Fruit fly (Drosophila melanogaster) whole organism, embryonic: Measurements from ENCODE around the gene tbrd-1.

Experiments
- Atf-2 ChIP-seq: fragments of 200-800 bp; sonication (Bioruptor generic); optimal IDR thresholded peaks from 2 replicates; lab custom pipeline; 2016; ENCODE audit warnings: missing biosample characterization, missing genetic modification characterization
- BEAF-32 ChIP-seq: fragments of 200-800 bp; sonication (Bioruptor generic); optimal IDR thresholded peaks from 3 replicates; lab custom pipeline; 2017; ENCODE audit warnings: missing biosample characterization, missing genetic modification characterization, mild to moderate bottlenecking, moderate library complexity, missing genetic modification reagents
- Bgb ChIP-seq: fragments of 200-800 bp; sonication (Bioruptor generic); IDR thresholded peaks from 2 replicates; pipeline ENCODE4 v1.3.6; 2022; ENCODE audit warnings: missing biosample characterization, missing genetic modification characterization; ENCODE audit not compliant: partially characterized antibody
- CG10209 ChIP-seq: fragments of 200-800 bp; sonication (Bioruptor generic); optimal IDR thresholded peaks from 3 replicates; lab custom pipeline; 2017; ENCODE audit warnings: missing biosample characterization, mild to moderate bottlenecking, missing genetic modification characterization, missing genetic modification reagents
- CG14965 ChIP-seq: fragments of 200-800 bp; sonication (Bioruptor generic); optimal IDR thresholded peaks from 2 replicates; lab custom pipeline; 2016; ENCODE audit warnings: missing biosample characterization, missing genetic modification characterization, borderline replicate concordance
- CG1603 ChIP-seq: fragments of 200-800 bp; sonication (Bioruptor generic); optimal IDR thresholded peaks from 2 replicates; lab custom pipeline; 2019; ENCODE audit warnings: missing biosample characterization, mild to moderate bottlenecking, missing genetic modification characterization, moderate library complexity
- CG17568 ChIP-seq: fragments of 200-800 bp; sonication (Bioruptor generic); optimal IDR thresholded peaks from 2 replicates; lab custom pipeline; 2018; ENCODE audit warnings: missing biosample characterization, mild to moderate bottlenecking, missing genetic modification characterization, moderate library complexity
- CG17829 ChIP-seq: fragments of 200-800 bp; optimal IDR thresholded peaks from 2 replicates; lab custom pipeline; 2019; ENCODE audit warnings: missing biosample characterization, mild to moderate bottlenecking, missing genetic modification characterization, moderate library complexity
- CG2116 ChIP-seq: fragments of 200-800 bp; sonication (Bioruptor generic); optimal IDR thresholded peaks from 3 replicates; lab custom pipeline; 2018; ENCODE audit warnings: missing biosample characterization, mild to moderate bottlenecking, missing genetic modification characterization
- CG6175 ChIP-seq: fragments of 200-800 bp; sonication (Bioruptor generic); IDR thresholded peaks from 3 replicates; pipeline ENCODE4 v1.3.6; 2022; ENCODE audit warnings: missing biosample characterization, missing genetic modification characterization
- CG6765 ChIP-seq: fragments of 200-800 bp; sonication (Bioruptor generic); optimal IDR thresholded peaks from 3 replicates; lab custom pipeline; 2017; ENCODE audit warnings: missing biosample characterization, mild to moderate bottlenecking, missing genetic modification characterization
- CG7556 ChIP-seq: fragments of 200-800 bp; sonication (Bioruptor generic); optimal IDR thresholded peaks from 2 replicates; lab custom pipeline; 2017; ENCODE audit warnings: missing biosample characterization, mild to moderate bottlenecking, missing genetic modification characterization
- CG9797 ChIP-seq: fragments of 200-800 bp; sonication (Bioruptor generic); optimal IDR thresholded peaks from 3 replicates; lab custom pipeline; 2018; ENCODE audit warnings: missing biosample characterization, mild to moderate bottlenecking, missing genetic modification characterization
- CG9817 ChIP-seq: fragments of 200-800 bp; sonication (Bioruptor generic); optimal IDR thresholded peaks from 2 replicates; lab custom pipeline; 2018; ENCODE audit warnings: missing biosample characterization, mild to moderate bottlenecking, missing genetic modification characterization, moderate library complexity
- CoRest ChIP-seq: fragments of 200-800 bp; sonication (Bioruptor generic); optimal IDR thresholded peaks from 3 replicates; lab custom pipeline; 2018; ENCODE audit warnings: missing biosample characterization, mild to moderate bottlenecking, missing genetic modification characterization, moderate library complexity
- Dp ChIP-seq: fragments of 200-800 bp; sonication (Bioruptor generic); optimal IDR thresholded peaks from 2 replicates; lab custom pipeline; 2018; ENCODE audit warnings: missing biosample characterization, mild to moderate bottlenecking, missing genetic modification characterization, moderate library complexity
- Dref ChIP-seq: fragments of 200-800 bp; sonication (Bioruptor generic); IDR thresholded peaks from 2 replicates; pipeline ENCODE4 v1.3.6; 2022; ENCODE audit warnings: missing biosample characterization, missing genetic modification characterization
- E2f2 ChIP-seq: fragments of 200-800 bp; sonication (Bioruptor generic); IDR thresholded peaks from 2 replicates; pipeline ENCODE4 v1.3.6; 2022; ENCODE audit warnings: missing biosample characterization, missing genetic modification characterization
- Ets97D ChIP-seq: fragments of 200-800 bp; sonication (Bioruptor generic); optimal IDR thresholded peaks from 3 replicates; lab custom pipeline; 2016; ENCODE audit warnings: missing biosample characterization, missing genetic modification characterization
- Fer3 ChIP-seq: fragments of 200-800 bp; sonication (Bioruptor generic); optimal IDR thresholded peaks from 2 replicates; lab custom pipeline; 2018; ENCODE audit warnings: missing biosample characterization, mild to moderate bottlenecking, missing genetic modification characterization, moderate library complexity
- H15 ChIP-seq: fragments of 200-800 bp; sonication (Bioruptor generic); IDR thresholded peaks from 3 replicates; pipeline ENCODE4 v1.3.6; 2022; ENCODE audit warnings: missing biosample characterization, missing genetic modification characterization
- H2.0 ChIP-seq: fragments of 200-800 bp; sonication (Bioruptor generic); IDR thresholded peaks from 2 replicates; pipeline ENCODE4 v1.3.6; 2022; ENCODE audit warnings: missing biosample characterization, missing genetic modification characterization
- HLH4C ChIP-seq: fragments of 200-800 bp; sonication (Bioruptor generic); IDR thresholded peaks from 3 replicates; pipeline ENCODE4 v1.3.6; 2022; ENCODE audit warnings: missing biosample characterization, missing genetic modification characterization; ENCODE audit not compliant: partially characterized antibody
- Hmx ChIP-seq: fragments of 200-800 bp; sonication (Bioruptor generic); optimal IDR thresholded peaks from 2 replicates; lab custom pipeline; 2016; ENCODE audit warnings: missing biosample characterization, missing genetic modification characterization
- Hr3 ChIP-seq: fragments of 200-800 bp; sonication (Bioruptor generic); optimal IDR thresholded peaks from 3 replicates; lab custom pipeline; 2016; ENCODE audit warnings: missing biosample characterization, missing genetic modification characterization
- Hr51 ChIP-seq, 2 experiments: fragments of 200-800 bp; sonication (Bioruptor generic); optimal IDR thresholded peaks; 2 replicates in 1 of 2; 3 replicates in 1 of 2; lab custom pipeline; 2016 to 2018; ENCODE audit warnings: missing biosample characterization in 2 of 2, missing genetic modification characterization in 2 of 2, mild to moderate bottlenecking in 1 of 2, moderate library complexity in 1 of 2
- MESR4 ChIP-seq: fragments of 200-800 bp; sonication (Bioruptor generic); optimal IDR thresholded peaks from 2 replicates; lab custom pipeline; 2018; ENCODE audit warnings: missing biosample characterization, mild to moderate bottlenecking, missing genetic modification characterization, moderate library complexity
- Nf-YC ChIP-seq: fragments of 200-800 bp; optimal IDR thresholded peaks from 3 replicates; lab custom pipeline; 2019; ENCODE audit warnings: missing biosample characterization, mild to moderate bottlenecking, missing genetic modification characterization, moderate library complexity
- Rfx ChIP-seq: fragments of 200-800 bp; sonication (Bioruptor generic); IDR thresholded peaks from 2 replicates; pipeline ENCODE4 v1.3.6; 2022; ENCODE audit warnings: missing biosample characterization, missing genetic modification characterization
- Sry-δ ChIP-seq: fragments of 200-800 bp; sonication (Bioruptor generic); optimal IDR thresholded peaks from 2 replicates; lab custom pipeline; 2016; ENCODE audit warnings: missing biosample characterization, missing genetic modification characterization
- TFAM ChIP-seq: fragments of 200-800 bp; sonication (Bioruptor generic); optimal IDR thresholded peaks from 2 replicates; lab custom pipeline; 2017; ENCODE audit warnings: missing biosample characterization, missing genetic modification characterization, inconsistent platforms
- bowl ChIP-seq: fragments of 200-800 bp; sonication (Bioruptor generic); IDR thresholded peaks from 2 replicates; pipeline ENCODE4 v1.3.6; 2022; ENCODE audit warnings: missing biosample characterization, missing genetic modification characterization
- chif ChIP-seq, 2 experiments: fragments of 200-800 bp; sonication (Bioruptor generic); optimal IDR thresholded peaks; 3 replicates each; lab custom pipeline; 2016; ENCODE audit warnings: missing biosample characterization in 2 of 2, missing genetic modification characterization in 2 of 2
- chinmo ChIP-seq: fragments of 200-800 bp; sonication (Bioruptor generic); IDR thresholded peaks from 4 replicates; pipeline ENCODE4 v1.3.6; 2022; ENCODE audit warnings: missing biosample characterization, missing genetic modification characterization; ENCODE audit not compliant: partially characterized antibody
- dimm ChIP-seq: fragments of 200-800 bp; sonication (Bioruptor generic); IDR thresholded peaks from 2 replicates; pipeline ENCODE4 v1.3.6; 2022; ENCODE audit warnings: missing biosample characterization, missing genetic modification characterization
- dmrt11E ChIP-seq: fragments of 200-800 bp; sonication (Bioruptor generic); optimal IDR thresholded peaks from 3 replicates; lab custom pipeline; 2018; ENCODE audit warnings: missing biosample characterization, mild to moderate bottlenecking, missing genetic modification characterization, moderate library complexity
- grau ChIP-seq: fragments of 200-800 bp; optimal IDR thresholded peaks from 3 replicates; lab custom pipeline; 2019; ENCODE audit warnings: missing biosample characterization, mild to moderate bottlenecking, missing genetic modification characterization, moderate library complexity
- kni ChIP-seq: fragments of 200-800 bp; sonication (Bioruptor generic); optimal IDR thresholded peaks from 3 replicates; lab custom pipeline; 2017; ENCODE audit warnings: mild to moderate bottlenecking, missing biosample characterization, missing genetic modification reagents, missing genetic modification characterization
- mld ChIP-seq: fragments of 200-800 bp; sonication (Bioruptor generic); IDR thresholded peaks from 3 replicates; pipeline ENCODE4 v1.3.6; 2022; ENCODE audit warnings: missing biosample characterization, missing genetic modification characterization; ENCODE audit not compliant: partially characterized antibody
- oc ChIP-seq: fragments of 200-800 bp; sonication (Bioruptor generic); optimal IDR thresholded peaks from 2 replicates; lab custom pipeline; 2018; ENCODE audit warnings: missing biosample characterization, mild to moderate bottlenecking, missing genetic modification characterization, moderate library complexity
- pzg ChIP-seq: fragments of 200-800 bp; sonication (Bioruptor generic); optimal IDR thresholded peaks from 3 replicates; lab custom pipeline; 2018; ENCODE audit warnings: missing biosample characterization, mild to moderate bottlenecking, missing genetic modification characterization, moderate library complexity
- repo ChIP-seq: fragments of 200-800 bp; sonication (Bioruptor generic); optimal IDR thresholded peaks from 2 replicates; lab custom pipeline; 2016; ENCODE audit warnings: missing biosample characterization, missing genetic modification characterization
- run ChIP-seq: fragments of 200-800 bp; sonication (Bioruptor generic); optimal IDR thresholded peaks from 3 replicates; lab custom pipeline; 2018; ENCODE audit warnings: missing biosample characterization, mild to moderate bottlenecking, missing genetic modification characterization
- tio ChIP-seq: fragments of 200-800 bp; sonication (Bioruptor generic); optimal IDR thresholded peaks from 2 replicates; lab custom pipeline; 2017; ENCODE audit warnings: missing biosample characterization, missing genetic modification characterization, inconsistent platforms
- unc-4 ChIP-seq: fragments of 200-800 bp; sonication (Bioruptor generic); IDR thresholded peaks from 2 replicates; pipeline ENCODE4 v1.3.6; 2022; ENCODE audit warnings: missing biosample characterization, missing genetic modification characterization; ENCODE audit not compliant: partially characterized antibody
- usp ChIP-seq: fragments of >200 bp; optimal IDR thresholded peaks from 2 replicates; lab custom pipeline; 2017; ENCODE audit warnings: missing biosample characterization, missing genetic modification characterization
- wek ChIP-seq: fragments of 200-800 bp; sonication (Bioruptor generic); optimal IDR thresholded peaks from 3 replicates; lab custom pipeline; 2018; ENCODE audit warnings: missing biosample characterization, mild to moderate bottlenecking, missing genetic modification characterization, moderate library complexity
- yki ChIP-seq: fragments of >200 bp; optimal IDR thresholded peaks from 3 replicates; lab custom pipeline; 2018
- zen ChIP-seq: fragments of 200-800 bp; sonication (Bioruptor generic); optimal IDR thresholded peaks from 3 replicates; lab custom pipeline; 2018; ENCODE audit warnings: missing biosample characterization, mild to moderate bottlenecking, missing genetic modification characterization, moderate library complexity
- zfh2 ChIP-seq: fragments of 200-800 bp; sonication (Bioruptor generic); optimal IDR thresholded peaks from 2 replicates; lab custom pipeline; 2016; ENCODE audit warnings: missing biosample characterization, missing genetic modification characterization

The tbrd-1 gene

DNA sequence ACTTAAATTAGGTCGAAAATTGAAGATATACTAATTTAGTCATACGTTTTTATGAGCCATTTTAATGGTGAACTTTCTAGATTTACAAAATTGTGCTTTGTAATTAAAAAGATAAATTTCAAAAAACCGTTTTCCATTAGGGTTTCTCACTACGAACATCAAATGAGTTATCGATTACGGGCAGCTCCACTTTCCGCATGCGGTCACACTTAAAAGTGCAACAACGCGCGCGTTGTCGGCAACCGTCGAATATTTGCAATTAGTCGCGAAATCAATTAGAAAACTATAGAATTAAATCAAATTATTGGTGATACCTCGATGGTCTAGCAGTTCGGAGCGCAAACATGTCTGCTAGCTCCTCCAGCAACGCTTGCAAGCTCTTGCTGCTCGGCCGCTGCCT is 30.8 kb upstream of the tbrd-1 start, which contains the start of gene Ndc1 (continued):
- TF ChIP-seq Sry-δ (peak; percentile 49), BEAF-32 (peak; percentile 49), Atf-2 (GFP tag; lab: Kevin White, UChicago) (no peak), Rfx (GFP tag; lab: Robert Waterston, UW) (no peak), Hr3 (no peak), unc-4 (GFP tag; lab: Robert Waterston, UW) (peak; percentile 56; the same call in 1 of the 2 replicates), dimm (no peak), wek (GFP tag; lab: Kevin White, UChicago) (peak; percentile 95), CG6175 (GFP tag; lab: Robert Waterston, UW) (no peak), CoRest (tag; lab: Kevin White, UChicago) (peak; percentile 23), CG6765 (GFP tag; lab: Kevin White, UChicago) (no peak), HLH4C (GFP tag; lab: Robert Waterston, UW) (0 out of 3 replicates have a peak, but pooled peaks have one; percentile 37), kni (GFP tag; lab: Kevin White, UChicago) (no peak), oc (no peak), CG2116 (GFP tag; lab: Kevin White, UChicago) (peak; percentile 57), CG7556 (GFP tag; lab: Kevin White, UChicago) (no peak), grau (no peak), dmrt11E (no peak), CG9817 (tag; lab: Kevin White, UChicago) (no peak), Dref (peak; percentile 71), CG10209 (GFP tag; lab: Kevin White, UChicago) (no peak), Dp (peak; percentile 76), Nf-YC (tag; lab: Kevin White, UChicago) (no peak), H2.0 (GFP tag; lab: Robert Waterston, UW) (no peak), zfh2 (GFP tag; lab: Kevin White, UChicago) (no peak), CG9797 (GFP tag; lab: Kevin White, UChicago) (peak; percentile 79), repo (GFP tag; lab: Kevin White, UChicago) (no peak), CG14965 (no peak), bowl (no peak), mld (GFP tag; lab: Robert Waterston, UW) (no peak), CG1603 (peak; percentile 31), chif (GFP tag; optimal IDR thresholded peaks at IDR 0.05; lab: Kevin White, UChicago) (no peak), Ets97D (GFP tag; lab: Kevin White, UChicago) (peak; percentile 21), Hmx (no peak), E2f2 (GFP tag; lab: Robert Waterston, UW) (peak; percentile 84), tio (GFP tag; lab: Kevin White, UChicago) (no peak), run (no peak), TFAM (no peak), pzg (GFP tag; lab: Kevin White, UChicago) (peak; percentile 62), CG17568 (GFP tag; lab: Kevin White, UChicago) (peak; percentile 100), zen (tag; lab: Kevin White, UChicago) (peak; percentile 31), Bgb (GFP tag; lab: Robert Waterston, UW) (peak; percentile 44; the same call in 1 of the 2 replicates), CG17829 (tag; lab: Kevin White, UChicago) (no peak), yki (lab: Kevin White, UChicago) (no peak), usp (no peak), MESR4 (GFP tag; lab: Kevin White, UChicago) (no peak), Fer3 (tag; lab: Kevin White, UChicago) (no peak), Hr51 (GFP tag; optimal IDR thresholded peaks at IDR 0.05; lab: Kevin White, UChicago) (no peak), chinmo (peak; percentile 72; the same call in 1 of the 4 replicates), H15 (GFP tag; lab: Robert Waterston, UW) (no peak)
